Worm (Caenorhabditis elegans) whole organism, late embryonic: ENCODE data around the gene F19F10.3.

Experiments
- C38D4.7 ChIP-seq: fragments of 200-800 bp; sonication (Bioruptor generic); optimal IDR thresholded peaks from 2 replicates; lab custom pipeline; 2018; ENCODE audit warnings: mild to moderate bottlenecking, missing genetic modification characterization, moderate library complexity, missing compliant biosample characterization
- Y22D7AL.16 ChIP-seq: sonication (generic microtip); optimal IDR thresholded peaks from 2 replicates; lab custom pipeline; 2016; ENCODE audit warnings: missing genetic modification characterization, missing compliant biosample characterization
- elt-2 ChIP-seq: sonication (generic microtip); optimal IDR thresholded peaks from 2 replicates; lab custom pipeline; 2016; ENCODE audit warnings: missing genetic modification reagents, missing genetic modification characterization, missing compliant biosample characterization
- elt-4 ChIP-seq: sonication (generic microtip); optimal IDR thresholded peaks from 2 replicates; lab custom pipeline; 2016; ENCODE audit warnings: missing genetic modification characterization, missing compliant biosample characterization
- pha-4 ChIP-seq: fragments of 150-350 bp; optimal IDR thresholded peaks from 2 replicates; lab custom pipeline; 2018; ENCODE audit warnings: missing biosample characterization, missing genetic modification reagents, missing genetic modification characterization
- unc-55 ChIP-seq: sonication (generic microtip); optimal IDR thresholded peaks from 2 replicates; lab custom pipeline; 2017; ENCODE audit warnings: missing biosample characterization, missing genetic modification reagents, missing genetic modification characterization

DNA sequence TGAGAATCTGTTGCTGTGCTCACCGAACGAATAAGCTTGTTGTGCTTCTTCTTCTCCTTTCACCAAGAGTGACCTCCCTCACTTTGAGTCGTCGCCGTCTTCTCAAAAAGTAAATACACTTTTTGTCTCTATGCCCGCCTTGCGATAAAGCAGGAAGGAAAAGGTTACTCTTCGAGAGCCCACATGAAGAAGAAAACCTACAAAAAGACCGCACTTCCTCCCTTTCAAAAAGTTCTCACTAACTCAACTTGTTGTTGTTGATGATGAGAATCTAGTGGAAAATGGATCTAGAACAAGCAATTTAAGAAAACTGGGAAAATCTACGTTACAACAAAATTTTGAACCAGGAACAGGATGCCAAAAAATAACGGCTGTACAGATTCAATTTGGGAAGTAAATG is 38.5 kb downstream of the F19F10.3 start, which contains the start of gene C50E3.6:
- TF ChIP-seq elt-4 (tag; lab: Kevin White, UChicago) (no peak), pha-4 (tag; lab: Kevin White, UChicago) (no peak), elt-2 (tag; lab: Kevin White, UChicago) (no peak), Y22D7AL.16 (tag; lab: Kevin White, UChicago) (no peak), C38D4.7 (no peak), unc-55 (GFP tag; lab: Kevin White, UChicago) (no peak)
